Worm (Caenorhabditis elegans): ENCODE measurements around the gene enu-3.5.

enu-3.5 gene

ce11 chrIII:12864648-12865047 lies 13.3 kb upstream of the enu-3.5 start, which contains the start of gene Y37D8A.8:
TSS of gene Y37D8A.8 (plus strand) at chrIII:12864948.
- TF ChIP-seq unc-62 (GFP tag; optimal IDR thresholded peaks at IDR 0.05) = no peak

DNA sequence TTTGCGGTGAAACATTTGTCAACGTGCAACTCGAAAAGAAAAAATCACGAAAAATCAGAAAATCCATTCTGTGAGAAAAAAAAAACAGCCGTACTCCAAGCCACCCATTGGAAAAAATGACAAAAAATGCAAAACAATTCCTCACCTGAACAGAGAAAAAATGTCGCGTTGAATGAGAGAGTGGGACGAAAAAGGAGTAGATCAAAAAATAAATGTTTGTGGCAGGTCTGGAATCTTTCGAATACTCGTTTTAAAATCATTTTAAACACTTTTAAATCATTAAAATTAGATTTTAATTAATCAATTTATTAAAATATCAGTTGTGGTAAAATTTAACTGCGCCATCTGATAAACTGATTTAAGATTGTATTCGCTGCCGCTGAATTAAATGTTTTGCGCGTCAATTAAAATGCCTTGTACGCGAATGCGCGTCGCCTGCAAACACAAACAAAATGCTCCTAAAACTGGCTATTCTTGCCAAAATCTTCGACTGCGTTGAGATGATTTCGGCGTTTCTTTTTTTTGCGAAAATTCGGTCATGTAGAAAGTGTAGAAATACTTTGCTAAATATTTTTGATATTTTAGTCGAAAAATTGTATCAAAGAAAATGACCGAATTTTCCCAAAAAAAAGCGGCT lies 7.8 kb upstream of the enu-3.5 start, which contains the start of gene Y37D8A.6:
Y37D8A.6 (minus strand) TSS at position 238 of the 637 bp plus-strand sequence.
- no peak for TF ChIP-seq unc-62 (GFP tag; optimal IDR thresholded peaks at IDR 0.05)

DNA sequence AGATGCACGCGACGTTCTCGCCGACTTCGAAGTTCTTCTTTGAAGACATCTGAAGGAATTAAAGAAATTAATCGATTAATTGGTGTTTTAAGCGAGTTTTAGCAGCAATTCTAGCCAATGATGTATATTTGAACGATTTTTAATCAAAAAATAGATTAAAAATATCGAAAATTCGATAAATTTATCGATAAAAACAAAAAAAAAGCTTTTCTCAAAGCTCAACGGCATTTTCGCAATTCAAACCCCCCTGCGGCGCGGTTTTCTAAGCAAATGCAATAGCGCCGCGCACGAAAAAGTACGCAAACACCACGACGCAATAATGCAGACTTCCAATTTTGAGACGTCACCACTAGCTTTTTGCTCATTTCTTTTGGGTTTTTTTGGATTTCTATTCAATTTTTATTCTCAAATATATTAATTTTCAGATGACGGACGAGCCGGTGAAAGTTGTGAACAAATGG lies 3.4 kb upstream of the enu-3.5 start, which contains the start of the genes mrg-1 and spcs-2:
mrg-1 (minus strand) TSS at position 51 of the 461 bp plus-strand sequence.
spcs-2 (plus strand) TSS at position 426 of the 461 bp plus-strand sequence.
- no peak for TF ChIP-seq unc-62 (GFP tag; optimal IDR thresholded peaks at IDR 0.05)

- no peak for TF ChIP-seq unc-62 (GFP tag; optimal IDR thresholded peaks at IDR 0.05)
Observed at ce11 chrIII:12875653-12876052, 2.3 kb upstream of the enu-3.5 start.

DNA sequence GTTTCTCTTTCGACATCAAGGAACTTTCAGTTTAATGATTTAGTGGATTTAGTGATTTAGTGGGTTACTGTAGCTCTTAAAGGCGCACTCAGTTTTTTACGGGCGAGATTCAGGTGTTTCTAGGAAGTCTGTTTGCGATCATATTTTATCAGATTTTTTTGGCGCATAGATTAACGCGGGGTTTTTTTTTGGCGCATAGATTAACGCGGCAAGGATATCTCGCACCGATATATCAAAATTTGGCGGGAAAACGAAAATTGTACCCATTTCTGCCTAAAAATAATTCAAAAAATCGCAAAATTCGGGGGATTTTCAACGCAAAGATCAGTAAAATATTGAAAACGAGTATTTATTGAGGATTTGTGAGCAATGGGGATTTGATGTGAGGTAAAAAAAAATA lies 2.7 kb downstream of the enu-3.5 start:
- TF ChIP-seq unc-62 (GFP tag; optimal IDR thresholded peaks at IDR 0.05) = no peak

- no peak for TF ChIP-seq unc-62 (GFP tag; optimal IDR thresholded peaks at IDR 0.05)
Observed at ce11 chrIII:12885153-12885552, 7.2 kb downstream of the enu-3.5 start.

DNA sequence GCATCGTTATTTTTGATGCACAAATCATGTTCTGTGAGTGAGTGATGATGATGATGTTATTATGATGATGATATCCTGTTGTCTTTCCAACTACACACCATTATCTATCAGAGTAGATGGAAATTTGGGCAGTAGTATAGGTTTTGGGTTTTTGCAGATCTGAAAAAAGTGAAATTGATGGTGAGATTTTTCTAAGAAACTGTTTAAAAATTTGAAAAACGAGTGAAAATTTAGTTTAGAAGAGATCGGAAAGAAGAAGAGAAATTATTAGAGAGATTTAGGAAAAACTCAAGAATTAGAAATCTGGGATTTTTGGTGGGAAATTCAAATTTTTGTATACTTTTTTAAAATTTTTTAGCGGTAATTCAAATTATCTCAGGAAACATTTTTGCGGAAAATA lies 13.6 kb downstream of the enu-3.5 start, which contains the start of the genes Y37D8A.29 and unc-71:
Y37D8A.29 (minus strand) TSS at position 101 of the 400 bp plus-strand sequence.
unc-71 (minus strand) TSS at position 159 of the 400 bp plus-strand sequence.
- TF ChIP-seq unc-62 (GFP tag; optimal IDR thresholded peaks at IDR 0.05) = no peak

DNA sequence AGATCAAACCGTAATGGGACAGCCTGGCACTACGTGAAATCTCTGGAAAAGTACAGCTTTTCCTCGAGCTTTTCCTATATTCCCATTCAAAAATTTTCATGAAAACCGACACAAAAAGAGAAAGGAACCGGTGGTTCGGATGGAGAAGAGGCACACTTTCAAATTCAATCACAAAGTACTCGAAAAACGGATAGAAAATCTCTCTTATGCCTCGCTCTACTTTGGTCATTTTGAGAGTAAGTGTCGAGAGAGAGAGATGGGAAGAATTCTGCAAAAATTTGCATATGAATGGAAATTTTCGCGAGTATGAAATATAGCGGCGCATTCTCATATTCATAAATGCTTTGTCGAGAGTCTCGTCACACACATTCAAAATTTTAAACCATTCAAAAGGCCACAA lies 14.8 kb downstream of the enu-3.5 start:
- no peak for TF ChIP-seq unc-62 (GFP tag; optimal IDR thresholded peaks at IDR 0.05)

DNA sequence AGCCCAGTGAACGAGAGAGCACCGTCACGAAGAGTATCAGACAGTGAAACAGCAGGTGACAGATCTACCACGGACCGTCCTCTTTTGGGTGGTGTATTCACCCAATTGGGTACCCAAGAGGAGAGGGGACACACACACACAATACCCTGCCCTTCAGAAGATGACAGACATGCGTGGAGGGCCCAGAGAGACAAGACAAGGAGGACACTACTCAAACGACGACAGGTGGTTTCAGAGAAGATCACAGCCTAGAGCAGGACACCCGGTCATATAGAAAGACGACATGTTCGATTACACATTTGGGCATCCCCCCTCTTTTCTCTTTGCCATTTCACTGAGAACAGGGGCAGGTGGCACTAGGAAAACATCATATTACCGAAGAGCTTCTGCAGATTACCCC lies 16.2 kb downstream of the enu-3.5 start:
- TF ChIP-seq unc-62 (GFP tag; optimal IDR thresholded peaks at IDR 0.05) = no peak

DNA sequence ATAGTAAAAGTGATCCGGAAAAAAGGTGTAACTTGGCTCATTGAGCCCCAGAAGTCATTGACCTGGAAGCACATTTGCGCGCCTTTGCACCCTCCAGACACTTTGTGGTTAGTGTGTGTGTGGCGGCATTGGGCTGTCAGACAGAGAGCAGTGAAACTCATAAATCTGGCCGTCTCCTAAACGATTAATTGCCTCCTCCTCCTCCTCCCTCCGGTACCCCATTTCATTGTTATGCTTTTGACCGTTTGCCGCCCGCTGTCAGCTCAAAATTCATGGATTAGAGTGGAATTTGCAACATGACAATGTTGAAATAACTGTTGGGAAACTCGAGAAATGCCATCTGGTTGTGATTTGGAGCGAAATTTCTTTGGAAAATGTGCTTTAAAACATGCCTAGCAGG lies 26.1 kb downstream of the enu-3.5 start:
- TF ChIP-seq unc-62 (GFP tag; optimal IDR thresholded peaks at IDR 0.05) = no peak

DNA sequence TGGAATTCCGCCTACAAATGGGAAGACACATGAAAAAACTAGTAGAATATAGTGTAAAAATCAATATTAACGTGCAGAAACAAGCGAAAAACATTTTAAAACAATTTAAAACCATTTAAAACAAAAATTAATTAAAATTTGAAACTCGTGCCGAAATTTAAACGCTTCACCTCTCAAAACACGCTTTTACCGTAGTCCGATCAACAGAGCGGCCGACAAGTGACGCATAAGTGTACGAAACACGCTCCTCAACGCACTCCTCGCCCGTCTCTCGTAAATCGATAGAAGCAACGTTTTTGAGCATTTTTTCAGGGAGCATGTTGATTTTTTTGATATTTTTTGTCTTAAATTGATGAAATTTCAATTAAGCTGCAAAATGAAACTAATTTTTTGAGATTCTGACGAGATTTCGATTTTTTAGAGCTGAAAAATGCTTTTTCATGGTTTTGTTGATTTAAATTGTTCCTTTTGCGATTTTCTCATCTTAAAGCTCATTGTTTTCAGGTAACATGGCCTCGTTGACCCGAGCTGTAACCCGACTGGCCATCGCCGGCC lies 27.1 kb downstream of the enu-3.5 start, which contains the start of gene cox-5A:
cox-5A (plus strand) TSS at position 505 of the 555 bp plus-strand sequence.
- TF ChIP-seq unc-62 (GFP tag; optimal IDR thresholded peaks at IDR 0.05) = no peak

DNA sequence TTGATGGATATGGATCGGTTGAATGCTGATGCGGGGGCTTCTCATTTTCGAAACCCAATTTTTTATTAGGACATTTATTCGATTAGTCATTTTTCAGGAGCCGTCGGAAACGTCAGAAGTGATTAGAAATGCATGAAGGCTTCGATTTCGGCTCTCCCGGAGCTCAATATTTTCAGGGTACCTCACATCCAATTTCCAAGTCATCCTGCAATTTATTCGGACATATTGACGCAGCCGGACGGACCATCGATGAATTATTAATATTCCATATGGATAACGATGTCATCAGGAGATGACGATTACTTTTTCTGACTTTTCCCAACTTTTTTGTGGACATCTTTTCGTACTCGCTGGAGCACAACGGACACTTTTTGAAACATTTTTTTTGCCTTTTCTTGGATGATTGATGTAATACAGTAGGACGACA lies 28.6 kb downstream of the enu-3.5 start:
- TF ChIP-seq unc-62 (GFP tag; optimal IDR thresholded peaks at IDR 0.05) = no peak

ce11 chrIII:12907218-12907617 lies 29.2 kb downstream of the enu-3.5 start:
- no peak for TF ChIP-seq unc-62 (GFP tag; optimal IDR thresholded peaks at IDR 0.05)

- TF ChIP-seq unc-62 (GFP tag; optimal IDR thresholded peaks at IDR 0.05) = no peak
Observed at ce11 chrIII:12910365-12910764, 32.4 kb downstream of the enu-3.5 start, which contains the start of gene flp-14. TSS of gene flp-14 (plus strand) at chrIII:12910510.

DNA sequence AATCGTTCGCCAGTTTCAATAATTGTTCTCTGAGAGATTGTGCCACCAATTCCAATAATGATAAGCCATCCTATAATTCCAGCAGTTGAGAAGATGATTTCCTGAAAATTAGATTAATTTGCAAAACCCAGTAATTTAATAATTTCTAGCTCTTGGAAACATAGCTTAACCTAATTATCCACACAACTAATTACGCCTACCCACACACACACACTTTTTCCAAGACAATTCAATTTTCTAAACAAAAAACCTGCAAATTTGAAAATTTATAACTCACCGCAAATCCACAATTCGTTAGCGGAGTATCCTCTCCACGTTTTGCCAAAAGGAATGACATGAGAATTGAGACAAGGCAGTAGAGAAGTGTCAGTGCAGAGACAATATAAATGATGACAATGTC lies 38.5 kb downstream of the enu-3.5 start:
- TF ChIP-seq unc-62 (GFP tag; optimal IDR thresholded peaks at IDR 0.05) = no peak

DNA sequence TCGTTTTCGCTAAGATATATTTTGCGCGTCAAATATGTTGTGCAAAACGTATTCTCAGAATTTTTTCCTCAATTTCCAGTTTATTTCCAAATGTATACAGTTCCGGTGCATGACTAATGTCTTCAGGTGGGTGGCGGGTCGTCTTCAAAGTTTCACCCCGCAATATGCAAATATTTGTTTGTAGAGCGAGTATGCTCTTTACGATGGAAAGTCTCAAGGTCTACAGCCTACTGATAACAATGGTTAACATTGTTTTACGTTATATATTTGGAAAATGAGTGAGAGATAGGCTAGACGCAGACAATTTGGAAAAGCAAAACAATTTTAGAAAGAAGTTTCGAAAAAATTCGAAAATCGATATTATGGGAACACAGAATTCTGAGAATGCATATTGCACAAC lies 39.9 kb downstream of the enu-3.5 start:
- no peak for TF ChIP-seq unc-62 (GFP tag; optimal IDR thresholded peaks at IDR 0.05)

- no peak for TF ChIP-seq unc-62 (GFP tag; optimal IDR thresholded peaks at IDR 0.05)
Observed at ce11 chrIII:12918575-12918974, 40.6 kb downstream of the enu-3.5 start, which contains the start of gene Y37D8A.16. TSS of gene Y37D8A.16 (minus strand) at chrIII:12918675.

All from whole organism, dauer.